Worm (Caenorhabditis elegans): ENCODE results near the gene gmeb-1.

Gene gmeb-1

ce11 chrII:68757-69156 lies 49.4 kb downstream of the gmeb-1 start:
- no peak for TF ChIP-seq fkh-3 (tag; optimal IDR thresholded peaks at IDR 0.05)
- TF ChIP-seq nhr-80 (tag; optimal IDR thresholded peaks at IDR 0.05) = no peak
- no peak for TF ChIP-seq ztf-3 (GFP tag; optimal IDR thresholded peaks at IDR 0.05)
- no peak for TF ChIP-seq ztf-6 (GFP tag; IDR thresholded peaks at IDR 0.05)
- no peak for TF ChIP-seq madf-6 (GFP tag; IDR thresholded peaks at IDR 0.05)
- TF ChIP-seq egl-18 (GFP tag; IDR thresholded peaks at IDR 0.05) = no peak

- TF ChIP-seq ztf-28 (GFP tag; IDR thresholded peaks at IDR 0.05) (no peak), let-607 (tag; optimal IDR thresholded peaks at IDR 0.05) (no peak), ets-4 (GFP tag; optimal IDR thresholded peaks at IDR 0.05) (no peak), ztf-6 (GFP tag; IDR thresholded peaks at IDR 0.05) (no peak), ceh-100 (GFP tag; IDR thresholded peaks at IDR 0.05) (no peak), B0019.2 (GFP tag; conservative IDR thresholded peaks at IDR 0.05) (no peak), ZK185.1 (tag; optimal IDR thresholded peaks at IDR 0.05; ENCODE audit: poor library complexity, severe bottlenecking) (no peak), T26A5.8 (tag; optimal IDR thresholded peaks at IDR 0.05) (no peak), hrde-1 (tag; optimal IDR thresholded peaks at IDR 0.05; ENCODE audit: borderline replicate concordance) (no peak), F57C9.4 (tag; optimal IDR thresholded peaks at IDR 0.05) (no peak), lsy-27 (tag; optimal IDR thresholded peaks at IDR 0.05; ENCODE audit: borderline replicate concordance, insufficient read depth) (no peak), Y67H2A.10 (GFP tag; conservative IDR thresholded peaks at IDR 0.05) (no peak), somi-1 (GFP tag; optimal IDR thresholded peaks at IDR 0.05) (no peak), Y53G8AR.9 (GFP tag; conservative IDR thresholded peaks at IDR 0.05) (no peak), mcd-1 (GFP tag; IDR thresholded peaks at IDR 0.05) (no peak)
Observed at ce11 chrII:69354-69753, 50.0 kb downstream of the gmeb-1 start, which contains the start of gene egl-26. Gene egl-26 (plus strand): TSS chrII:69654.

All from whole organism, young adult.